Fruit fly (Drosophila melanogaster) whole organism, prepupa: ENCODE data around the gene CG13069.
A peak's percentile ranks its signal among the peaks of the same experiment; 100 is the strongest.

Source experiments
- Blimp-1 ChIP-seq: fragments of 200-800 bp; sonication (Bioruptor generic); optimal IDR thresholded peaks from 3 replicates; lab custom pipeline; 2017; ENCODE audit warnings: missing biosample characterization, missing genetic modification characterization, mild to moderate bottlenecking, moderate library complexity, missing genetic modification reagents
- CG10631 ChIP-seq: fragments of 200-800 bp; sonication (Bioruptor generic); optimal IDR thresholded peaks from 2 replicates; lab custom pipeline; 2016; ENCODE audit warnings: missing biosample characterization, missing genetic modification characterization
- CG11762 ChIP-seq: fragments of 200-800 bp; sonication (Bioruptor generic); optimal IDR thresholded peaks from 3 replicates; lab custom pipeline; 2016; ENCODE audit warnings: missing biosample characterization, missing genetic modification characterization; ENCODE audit not compliant: insufficient read depth
- CG11902 ChIP-seq: fragments of 200-800 bp; sonication (Bioruptor generic); optimal IDR thresholded peaks from 3 replicates; lab custom pipeline; 2016; ENCODE audit warnings: missing biosample characterization, missing genetic modification characterization
- CG15336 ChIP-seq: fragments of 200-800 bp; sonication (Bioruptor generic); IDR thresholded peaks from 2 replicates; pipeline ENCODE4 v1.3.6; 2022; ENCODE audit warnings: missing biosample characterization, missing genetic modification characterization
- CG16779 ChIP-seq: fragments of 200-800 bp; sonication (Bioruptor generic); optimal IDR thresholded peaks from 3 replicates; lab custom pipeline; 2017; ENCODE audit warnings: missing biosample characterization, mild to moderate bottlenecking, missing genetic modification characterization
- CG32006 ChIP-seq: fragments of 200-800 bp; sonication (Bioruptor generic); optimal IDR thresholded peaks from 3 replicates; lab custom pipeline; 2017; ENCODE audit warnings: missing biosample characterization, mild to moderate bottlenecking, missing genetic modification characterization
- CG34406 ChIP-seq: fragments of 200-800 bp; sonication (Bioruptor generic); optimal IDR thresholded peaks from 3 replicates; lab custom pipeline; 2016; ENCODE audit warnings: missing biosample characterization, missing genetic modification characterization
- CG3919 ChIP-seq: fragments of 200-800 bp; sonication (Bioruptor generic); optimal IDR thresholded peaks from 3 replicates; lab custom pipeline; 2016; ENCODE audit warnings: missing biosample characterization, missing genetic modification characterization
- CG4318 ChIP-seq: fragments of 200-800 bp; sonication (Bioruptor generic); optimal IDR thresholded peaks from 3 replicates; lab custom pipeline; 2017; ENCODE audit warnings: missing biosample characterization, mild to moderate bottlenecking, missing genetic modification characterization
- CG6163 ChIP-seq: fragments of 200-800 bp; sonication (Bioruptor generic); IDR thresholded peaks from 3 replicates; pipeline ENCODE4 v1.3.6; 2022; ENCODE audit warnings: missing biosample characterization, missing genetic modification characterization
- CG6276 ChIP-seq: fragments of 200-800 bp; sonication (Bioruptor generic); optimal IDR thresholded peaks from 2 replicates; lab custom pipeline; 2017; ENCODE audit warnings: missing biosample characterization, mild to moderate bottlenecking, missing genetic modification characterization
- CG6792 ChIP-seq: fragments of 200-800 bp; sonication (Bioruptor generic); optimal IDR thresholded peaks from 3 replicates; lab custom pipeline; 2016; ENCODE audit warnings: missing biosample characterization, missing genetic modification characterization
- CG6808 ChIP-seq: fragments of 200-800 bp; sonication (Bioruptor generic); optimal IDR thresholded peaks from 3 replicates; lab custom pipeline; 2017; ENCODE audit warnings: missing biosample characterization, missing genetic modification characterization, mild to moderate bottlenecking, moderate library complexity, missing genetic modification reagents
- CG6854 ChIP-seq: fragments of 200-800 bp; sonication (Bioruptor generic); optimal IDR thresholded peaks from 2 replicates; lab custom pipeline; 2017; ENCODE audit warnings: missing biosample characterization, mild to moderate bottlenecking, missing genetic modification characterization
- CG7368 ChIP-seq: fragments of 200-800 bp; sonication (Bioruptor generic); optimal IDR thresholded peaks from 3 replicates; lab custom pipeline; 2016; ENCODE audit warnings: missing biosample characterization, missing genetic modification characterization
- CG8119 ChIP-seq: fragments of 200-800 bp; sonication (Bioruptor generic); IDR thresholded peaks from 3 replicates; pipeline ENCODE4 v1.3.6; 2022; ENCODE audit warnings: missing biosample characterization, missing genetic modification characterization
- CG8632 ChIP-seq: fragments of 200-800 bp; sonication (Bioruptor generic); optimal IDR thresholded peaks from 3 replicates; lab custom pipeline; 2016; ENCODE audit warnings: missing biosample characterization, missing genetic modification characterization
- Eip78C ChIP-seq: fragments of 200-800 bp; sonication (Bioruptor generic); peaks from one replicate; lab custom pipeline; 2016; ENCODE audit warnings: missing biosample characterization, missing genetic modification characterization
- Ets21C ChIP-seq: fragments of 200-800 bp; sonication (Bioruptor generic); optimal IDR thresholded peaks from 3 replicates; lab custom pipeline; 2016; ENCODE audit warnings: missing biosample characterization, missing genetic modification characterization
- Hr38 ChIP-seq: sonication (Bioruptor generic); optimal IDR thresholded peaks from 2 replicates; lab custom pipeline; 2016; ENCODE audit warnings: missing biosample characterization, missing genetic modification characterization
- Hr39 ChIP-seq: fragments of 200-800 bp; sonication (Bioruptor generic); optimal IDR thresholded peaks from 2 replicates; lab custom pipeline; 2016; ENCODE audit warnings: missing biosample characterization, missing genetic modification characterization
- Hr4 ChIP-seq: fragments of 200-800 bp; sonication (Bioruptor generic); optimal IDR thresholded peaks from 3 replicates; lab custom pipeline; 2016; ENCODE audit warnings: missing biosample characterization, missing genetic modification characterization
- Lpt ChIP-seq: fragments of 200-800 bp; sonication (Bioruptor generic); optimal IDR thresholded peaks from 3 replicates; lab custom pipeline; 2016; ENCODE audit warnings: missing biosample characterization, missing genetic modification characterization
- OdsH ChIP-seq: fragments of 200-800 bp; sonication (Bioruptor generic); optimal IDR thresholded peaks from 3 replicates; lab custom pipeline; 2016; ENCODE audit warnings: missing biosample characterization, missing genetic modification characterization
- Smox ChIP-seq: fragments of 200-800 bp; sonication (Bioruptor generic); optimal IDR thresholded peaks from 3 replicates; lab custom pipeline; 2016; ENCODE audit warnings: missing biosample characterization, missing genetic modification characterization
- Sox102F ChIP-seq: fragments of 200-800 bp; sonication (Bioruptor generic); optimal IDR thresholded peaks from 2 replicates; lab custom pipeline; 2016; ENCODE audit warnings: missing biosample characterization, mild to moderate bottlenecking, missing genetic modification characterization
- Sox15 ChIP-seq: fragments of 200-800 bp; sonication (Bioruptor generic); optimal IDR thresholded peaks from 3 replicates; lab custom pipeline; 2016; ENCODE audit warnings: missing biosample characterization, missing genetic modification characterization
- acj6 ChIP-seq: fragments of 200-800 bp; sonication (Bioruptor generic); optimal IDR thresholded peaks from 3 replicates; lab custom pipeline; 2016; ENCODE audit warnings: missing biosample characterization, missing genetic modification characterization
- dac ChIP-seq: fragments of 200-800 bp; sonication (Bioruptor generic); optimal IDR thresholded peaks from 2 replicates; lab custom pipeline; 2017; ENCODE audit warnings: missing biosample characterization, mild to moderate bottlenecking, missing genetic modification characterization
- eg ChIP-seq: fragments of 200-800 bp; sonication (Bioruptor generic); IDR thresholded peaks from 3 replicates; pipeline ENCODE4 v1.3.6; 2022; ENCODE audit warnings: missing biosample characterization, missing genetic modification characterization
- esn ChIP-seq: fragments of 200-800 bp; sonication (Bioruptor generic); optimal IDR thresholded peaks from 2 replicates; lab custom pipeline; 2016; ENCODE audit warnings: missing biosample characterization, mild to moderate bottlenecking, missing genetic modification characterization, moderate library complexity
- fd85E ChIP-seq: fragments of 200-800 bp; sonication (Bioruptor generic); optimal IDR thresholded peaks from 3 replicates; lab custom pipeline; 2016; ENCODE audit warnings: missing biosample characterization, missing genetic modification characterization
- lz ChIP-seq: fragments of 200-800 bp; sonication (Bioruptor generic); optimal IDR thresholded peaks from 3 replicates; lab custom pipeline; 2016; ENCODE audit warnings: missing biosample characterization, missing genetic modification characterization
- svp ChIP-seq: fragments of 200-800 bp; sonication (Bioruptor generic); peaks from one replicate; lab custom pipeline; 2016; ENCODE audit warnings: missing biosample characterization, missing genetic modification characterization
- topi ChIP-seq: fragments of 200-800 bp; sonication (Bioruptor generic); optimal IDR thresholded peaks from 3 replicates; lab custom pipeline; 2016; ENCODE audit warnings: missing biosample characterization, missing genetic modification characterization
- vri ChIP-seq: fragments of 200-800 bp; sonication (Bioruptor generic); optimal IDR thresholded peaks from 3 replicates; lab custom pipeline; 2016; ENCODE audit warnings: missing biosample characterization, mild to moderate bottlenecking, missing genetic modification characterization

CG13069 gene

DNA sequence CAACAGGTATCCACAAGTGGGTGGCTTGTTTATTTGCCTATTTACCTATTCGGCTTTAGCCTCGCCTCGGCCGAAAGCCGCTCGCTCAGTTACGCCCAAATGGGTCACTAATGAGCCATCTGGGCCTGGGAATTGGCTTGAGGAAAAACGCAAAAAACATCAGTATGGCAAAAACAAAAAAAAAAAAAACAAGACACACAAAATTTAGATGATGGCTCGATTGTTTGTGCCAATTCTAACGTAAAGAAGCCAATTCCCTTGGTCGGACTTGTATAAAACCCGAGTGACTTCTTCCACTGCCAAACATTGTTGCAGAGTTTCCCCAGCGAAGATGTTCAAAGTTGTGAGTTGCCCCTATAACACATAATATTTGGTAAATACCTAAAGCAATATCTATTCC is 36.0 kb downstream of the CG13069 start, which contains the start of gene CG4982:
Gene CG4982, plus strand, starts transcription at position 301 of the 400 bp plus-strand sequence.
- TF ChIP-seq Blimp-1 (GFP tag; lab: Kevin White, UChicago) (no peak), Ets21C (no peak), CG6163 (GFP tag; lab: Robert Waterston, UW) (no peak)
- TF ChIP-seq, all 60 proteins: peak for 0

DNA sequence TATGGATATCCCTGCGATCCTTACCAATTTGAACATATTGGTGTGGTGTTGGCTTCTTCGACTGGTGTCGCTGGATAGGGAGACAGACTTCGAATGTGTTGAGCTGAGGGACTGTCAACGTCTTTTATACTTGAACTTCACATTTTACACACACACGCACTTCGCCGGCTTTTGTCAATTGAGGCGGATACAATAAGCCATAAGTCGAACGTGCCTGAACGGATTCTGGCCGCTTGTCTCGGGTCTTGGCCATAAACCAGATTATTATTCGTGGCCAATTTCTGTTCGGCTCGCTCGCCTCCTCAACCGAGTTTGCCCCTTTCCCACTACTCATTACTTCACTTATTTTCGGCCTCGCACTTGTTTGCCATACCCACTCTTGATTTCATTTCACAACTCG is 37.9 kb downstream of the CG13069 start, which contains the start of gene CG13044:
Gene CG13044, minus strand, starts transcription at position 101 of the 400 bp plus-strand sequence.
- peak; percentile 41 for TF ChIP-seq Blimp-1 (GFP tag; lab: Kevin White, UChicago)
- TF ChIP-seq CG6854 (GFP tag; lab: Kevin White, UChicago): no peak
- TF ChIP-seq CG11762 (GFP tag; lab: Kevin White, UChicago): no peak
- TF ChIP-seq eg (GFP tag; lab: Robert Waterston, UW): no peak
- TF ChIP-seq CG34406 (GFP tag; lab: Kevin White, UChicago): no peak
- TF ChIP-seq Smox: no peak
- no peak for TF ChIP-seq CG6276 (GFP tag; lab: Kevin White, UChicago)
- TF ChIP-seq CG8632 (GFP tag; lab: Kevin White, UChicago): no peak
- no peak for TF ChIP-seq svp (GFP tag; lab: Kevin White, UChicago)

DNA sequence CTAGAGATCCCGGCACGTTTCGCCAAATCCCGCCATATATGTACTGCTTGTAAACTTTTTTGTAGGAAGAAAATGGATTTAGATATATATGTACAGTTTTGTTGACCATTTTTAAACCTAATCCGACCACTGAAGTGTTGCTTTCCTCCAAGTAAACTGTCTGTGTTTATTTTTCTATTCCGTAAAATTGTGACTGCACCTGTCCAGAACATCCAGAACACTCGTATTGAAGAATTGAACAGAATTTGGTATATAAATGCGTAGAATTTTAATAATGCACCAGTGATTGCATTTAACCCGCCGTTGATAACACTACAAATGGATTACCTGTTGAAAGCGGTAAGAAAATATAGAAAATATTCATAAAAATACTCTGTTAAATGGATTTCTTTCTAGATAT is 38.8 kb downstream of the CG13069 start, which contains the start of gene CG43249:
Gene CG43249, plus strand, starts transcription at position 301 of the 400 bp plus-strand sequence.
- TF ChIP-seq CG6854 (GFP tag; lab: Kevin White, UChicago): no peak
- TF ChIP-seq CG16779 (tag; lab: Kevin White, UChicago): no peak
- TF ChIP-seq Hr38: no peak
- TF ChIP-seq CG6808 (GFP tag; lab: Kevin White, UChicago): no peak

DNA sequence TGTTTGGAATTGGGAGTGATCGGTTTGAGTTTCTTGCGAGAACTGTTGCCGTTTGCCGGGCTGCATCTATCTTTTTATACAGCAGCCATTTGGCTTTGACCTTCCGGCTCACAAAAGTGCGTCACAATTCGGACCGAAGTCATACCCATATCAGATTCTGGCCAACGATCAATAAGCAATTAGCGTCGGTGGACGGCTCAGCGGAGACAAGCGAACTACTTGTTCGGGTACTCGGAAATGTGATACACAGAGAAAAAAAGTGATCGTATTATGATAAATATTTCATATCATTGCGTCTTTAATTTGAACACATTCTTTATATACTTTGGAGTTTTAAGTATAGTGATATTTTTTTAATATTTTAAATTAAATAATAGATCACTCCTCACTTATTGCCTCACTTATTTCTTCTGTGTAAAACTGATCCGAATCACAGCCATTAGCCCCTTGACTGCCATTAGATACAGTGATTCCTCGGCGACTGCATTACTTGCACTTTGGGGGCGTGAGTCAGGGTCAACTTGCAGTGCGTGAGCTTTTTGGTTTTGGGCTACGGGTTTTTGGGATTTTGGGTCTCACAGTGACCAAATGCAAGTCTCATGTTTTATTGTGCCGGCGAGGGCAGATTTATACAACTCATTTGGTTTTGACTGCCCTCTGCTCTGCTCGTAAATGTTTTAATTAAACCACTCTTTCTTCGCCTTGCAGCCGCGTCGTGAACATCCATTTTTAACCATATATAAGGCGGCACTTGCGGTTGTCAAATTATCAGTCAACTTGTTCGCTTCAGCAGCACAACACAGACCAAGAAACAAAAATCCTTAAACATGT is 40.9 kb downstream of the CG13069 start, which contains the start of the genes CG13043 and CG13063:
Gene CG13043, minus strand, starts transcription at position 51 of the 831 bp plus-strand sequence.
Gene CG13063, plus strand, starts transcription at position 781 of the 831 bp plus-strand sequence.
- TF ChIP-seq svp (GFP tag; lab: Kevin White, UChicago) (peak; percentile 30), CG15336 (GFP tag; lab: Robert Waterston, UW) (no peak), CG16779 (tag; lab: Kevin White, UChicago) (no peak), CG8119 (GFP tag; lab: Robert Waterston, UW) (no peak)

DNA sequence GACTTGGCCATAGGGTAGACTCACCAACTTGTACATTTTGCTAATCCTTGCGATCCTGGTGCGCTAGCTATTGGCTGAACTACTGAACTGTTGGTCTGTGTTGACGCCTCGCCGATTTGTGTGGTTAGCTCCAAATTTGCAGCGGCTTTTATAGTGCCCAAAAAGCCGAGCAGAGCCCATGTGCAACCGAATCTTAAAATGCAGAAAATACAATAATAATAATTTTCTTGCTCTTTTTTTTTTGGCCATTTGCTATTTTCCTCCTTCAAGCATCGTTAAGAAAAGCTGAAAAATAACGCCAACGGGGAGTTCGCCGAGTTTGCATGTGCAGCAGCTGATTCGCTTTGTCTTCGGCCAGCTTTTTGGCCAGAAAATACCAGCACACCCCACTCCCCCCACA is 43.2 kb downstream of the CG13069 start, which contains the start of gene CG13042:
Gene CG13042, minus strand, starts transcription at position 101 of the 400 bp plus-strand sequence.
- TF ChIP-seq CG3919 (GFP tag; lab: Kevin White, UChicago): no peak

DNA sequence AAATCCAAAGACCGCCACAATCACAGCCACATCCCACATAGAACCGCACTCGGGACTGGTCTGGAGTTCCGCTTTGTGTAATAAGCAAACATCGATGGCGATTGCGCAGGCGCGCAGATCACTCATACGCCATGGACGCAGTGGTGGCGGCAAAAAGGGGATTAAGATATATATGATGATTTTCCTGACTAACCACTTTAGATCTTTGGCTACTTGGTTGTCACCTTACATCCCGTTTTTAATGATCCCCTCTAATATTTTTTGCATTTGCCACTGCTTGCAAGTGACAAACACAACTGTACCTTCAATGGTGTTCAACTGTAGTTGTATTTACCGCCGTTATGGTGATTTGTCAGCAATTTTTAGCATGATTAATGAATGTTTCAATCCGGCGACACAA is 44.8 kb downstream of the CG13069 start:
- TF ChIP-seq CG11762 (GFP tag; lab: Kevin White, UChicago): peak; percentile 8
- no peak for TF ChIP-seq vri
- TF ChIP-seq esn (GFP tag; lab: Kevin White, UChicago): no peak
- TF ChIP-seq CG10631 (GFP tag; lab: Kevin White, UChicago): peak; percentile 59
- TF ChIP-seq Hr4 (GFP tag; lab: Kevin White, UChicago): peak; percentile 77
- TF ChIP-seq Sox15 (GFP tag; lab: Kevin White, UChicago): no peak
- TF ChIP-seq Hr39 (GFP tag; lab: Kevin White, UChicago): peak; percentile 10
- TF ChIP-seq topi (GFP tag; lab: Kevin White, UChicago): no peak
- TF ChIP-seq OdsH (GFP tag; lab: Kevin White, UChicago): peak; percentile 51
- TF ChIP-seq CG3919 (GFP tag; lab: Kevin White, UChicago): peak; percentile 52
- TF ChIP-seq fd85E (GFP tag; lab: Kevin White, UChicago): no peak
- peak; percentile 80 for TF ChIP-seq CG32006 (GFP tag; lab: Kevin White, UChicago)
- no peak for TF ChIP-seq CG34406 (GFP tag; lab: Kevin White, UChicago)
- TF ChIP-seq CG6276 (GFP tag; lab: Kevin White, UChicago): peak; percentile 69
- no peak for TF ChIP-seq Sox102F (GFP tag; lab: Kevin White, UChicago)
- no peak for TF ChIP-seq Ets21C
- TF ChIP-seq svp (GFP tag; lab: Kevin White, UChicago): no peak
- no peak for TF ChIP-seq CG11902 (GFP tag; lab: Kevin White, UChicago)
- peak; percentile 66 for TF ChIP-seq CG8119 (GFP tag; lab: Robert Waterston, UW)
- peak; percentile 56 for TF ChIP-seq Lpt (GFP tag; lab: Kevin White, UChicago)
- peak; percentile 21 for TF ChIP-seq acj6
- TF ChIP-seq CG15336 (GFP tag; lab: Robert Waterston, UW): peak; percentile 82
- peak; percentile 52 for TF ChIP-seq lz (GFP tag; lab: Kevin White, UChicago)
- TF ChIP-seq CG7368 (GFP tag; lab: Kevin White, UChicago): peak; percentile 16
- TF ChIP-seq CG16779 (tag; lab: Kevin White, UChicago): peak; percentile 37
- peak; percentile 47 for TF ChIP-seq CG4318 (GFP tag; lab: Kevin White, UChicago)
- TF ChIP-seq eg (GFP tag; lab: Robert Waterston, UW): peak; percentile 86
- TF ChIP-seq Smox: no peak
- TF ChIP-seq CG6792 (GFP tag; lab: Kevin White, UChicago): peak; percentile 50
- peak; percentile 74 for TF ChIP-seq Eip78C (GFP tag; lab: Kevin White, UChicago)
- peak; percentile 83 for TF ChIP-seq dac (GFP tag; lab: Kevin White, UChicago)
